Worm (Caenorhabditis elegans): ENCODE measurements around the gene ZC449.5.

DNA sequence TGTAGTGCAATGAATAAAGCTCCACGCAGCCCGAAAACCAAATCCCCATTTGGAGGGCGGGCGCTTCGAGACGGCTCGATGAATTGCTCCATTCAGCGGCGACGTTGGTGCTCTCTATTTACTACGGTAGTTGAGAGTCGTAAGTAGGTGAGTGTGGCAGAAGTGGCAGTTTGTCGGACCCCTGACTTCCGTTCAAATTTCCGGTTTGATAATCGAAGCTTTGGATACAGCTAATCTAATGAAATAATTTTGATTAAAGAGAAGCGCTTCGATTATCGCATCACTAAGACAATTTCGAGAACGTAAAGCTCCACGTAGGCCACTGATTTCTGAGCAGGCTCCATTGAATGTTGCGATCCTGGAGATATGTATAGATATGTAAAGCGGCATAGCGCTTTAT is 46.9 kb upstream of the ZC449.5 start, which contains the start of gene ets-5:
- no peak for TF ChIP-seq zag-1 (tag; optimal IDR thresholded peaks at IDR 0.05)
- TF ChIP-seq egl-27 (tag; optimal IDR thresholded peaks at IDR 0.05), result no peak
- no peak for TF ChIP-seq nfya-1 (tag; optimal IDR thresholded peaks at IDR 0.05; ENCODE audit: insufficient read depth)
- no peak for TF ChIP-seq unc-62 (GFP tag; optimal IDR thresholded peaks at IDR 0.05)
- no peak for TF ChIP-seq nhr-12 (tag; optimal IDR thresholded peaks at IDR 0.05)
- no peak for TF ChIP-seq tbx-2 (tag; optimal IDR thresholded peaks at IDR 0.05)
- TF ChIP-seq snpc-4 (tag; optimal IDR thresholded peaks at IDR 0.05), result no peak
- TF ChIP-seq pha-4 (tag; optimal IDR thresholded peaks at IDR 0.05), result no peak
- TF ChIP-seq jun-1 (tag; optimal IDR thresholded peaks at IDR 0.05), result no peak
- TF ChIP-seq ceh-82 (tag; optimal IDR thresholded peaks at IDR 0.05), result no peak
- no peak for TF ChIP-seq mdl-1 (tag; optimal IDR thresholded peaks at IDR 0.05)
- no peak for TF ChIP-seq aly-2 (tag; optimal IDR thresholded peaks at IDR 0.05)
- TF ChIP-seq fkh-10 (GFP tag; optimal IDR thresholded peaks at IDR 0.05), result no peak

Data from whole organism, L3 larva.